Comparison of ENCODE assay signal across 4 fruit fly cellular contexts in the genomic region with DNA sequence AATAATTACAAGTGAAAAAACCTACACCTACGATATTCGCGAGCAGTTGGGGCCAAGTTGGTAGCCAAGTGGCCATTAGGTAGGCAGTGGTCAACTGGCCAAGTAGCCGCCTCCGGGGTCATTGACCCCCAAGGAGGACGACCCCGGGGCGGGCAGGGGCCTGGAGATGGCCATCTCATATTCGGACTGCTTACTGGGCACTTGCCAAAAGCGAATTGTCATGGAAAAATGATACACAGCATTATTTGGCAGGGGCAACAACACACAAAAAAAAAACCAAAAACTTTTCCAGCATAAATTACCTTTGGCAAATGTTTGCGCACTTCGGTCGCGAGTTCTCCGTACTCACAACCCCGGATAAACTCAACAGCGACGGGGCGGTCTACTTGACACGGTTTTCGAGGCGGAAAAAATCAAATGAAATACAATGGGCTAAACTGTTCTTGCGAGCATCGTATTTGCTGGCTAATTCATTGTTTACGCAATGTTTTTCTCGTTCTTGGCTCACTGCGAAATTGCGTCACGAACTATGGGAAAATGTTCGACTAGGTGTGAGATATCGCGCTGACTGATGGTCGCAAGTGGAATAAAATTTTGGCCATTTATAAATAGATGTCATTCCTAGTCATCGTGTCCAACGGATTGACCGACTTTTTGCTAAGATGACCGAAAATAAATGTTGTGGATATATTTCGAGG.
TF ChIP-seq lines count a peak whose summit lies in the region.

No protein-coding gene starts in this region.

- no peak for TF ChIP-seq CTCF in whole organism, embryonic (GFP tag; optimal IDR thresholded peaks at IDR 0.05; lab: Kevin White, UChicago)

TF ChIP-seq in whole organism, adult, 20 proteins besides CTCF, POLR2A, EP300 and RAD21:
- TF ChIP-seq toe (GFP tag; optimal IDR thresholded peaks at IDR 0.05; lab: Kevin White, UChicago) (no peak), tj (GFP tag; optimal IDR thresholded peaks at IDR 0.05; lab: Kevin White, UChicago) (peak; percentile 93)

TF ChIP-seq in whole organism, embryonic, 481 proteins besides CTCF, POLR2A, EP300 and RAD21 (continues in another document):
- no peak for TF ChIP-seq esg (GFP tag; conservative IDR thresholded peaks at IDR 0.05; lab: Robert Waterston, UW)
- no peak for TF ChIP-seq Opbp (GFP tag; IDR thresholded peaks at IDR 0.05; lab: Robert Waterston, UW; ENCODE audit: partially characterized antibody)
- TF ChIP-seq her (GFP tag; optimal IDR thresholded peaks at IDR 0.05; lab: Kevin White, UChicago), result no peak
- TF ChIP-seq Deaf1 (tag; optimal IDR thresholded peaks at IDR 0.05; lab: Kevin White, UChicago), result no peak
- TF ChIP-seq dati (GFP tag; IDR thresholded peaks at IDR 0.05; lab: Robert Waterston, UW), result no peak
- no peak for TF ChIP-seq Dbx (GFP tag; IDR thresholded peaks at IDR 0.05; lab: Robert Waterston, UW)
- TF ChIP-seq gsb (GFP tag; IDR thresholded peaks at IDR 0.05; lab: Robert Waterston, UW), result no peak
- no peak for TF ChIP-seq CG12104 (GFP tag; optimal IDR thresholded peaks at IDR 0.05; lab: Kevin White, UChicago)
- TF ChIP-seq Hr51 (GFP tag; optimal IDR thresholded peaks at IDR 0.05; lab: Kevin White, UChicago), result no peak
- TF ChIP-seq lmd (GFP tag; IDR thresholded peaks at IDR 0.05; lab: Robert Waterston, UW), result no peak
- TF ChIP-seq mirr (GFP tag; optimal IDR thresholded peaks at IDR 0.05; lab: Kevin White, UChicago), result peak; percentile 6
- TF ChIP-seq fd64A (GFP tag; optimal IDR thresholded peaks at IDR 0.05; lab: Kevin White, UChicago), result no peak
- TF ChIP-seq Abd-B (GFP tag; optimal IDR thresholded peaks at IDR 0.05; lab: Kevin White, UChicago), result no peak
- no peak for TF ChIP-seq Neu2 (GFP tag; optimal IDR thresholded peaks at IDR 0.05; lab: Kevin White, UChicago; ENCODE audit: borderline replicate concordance)
- no peak for TF ChIP-seq CG14710 (tag; optimal IDR thresholded peaks at IDR 0.05; lab: Kevin White, UChicago)
- no peak for TF ChIP-seq tap (tag; optimal IDR thresholded peaks at IDR 0.05; lab: Kevin White, UChicago)
- TF ChIP-seq CG9215 (GFP tag; IDR thresholded peaks at IDR 0.05; lab: Robert Waterston, UW), result no peak
- peak; percentile 11 for TF ChIP-seq sd (tag; optimal IDR thresholded peaks at IDR 0.05; lab: Kevin White, UChicago)
- no peak for TF ChIP-seq CG11093 (GFP tag; IDR thresholded peaks at IDR 0.05; lab: Robert Waterston, UW)
- TF ChIP-seq abd-A (tag; optimal IDR thresholded peaks at IDR 0.05; lab: Kevin White, UChicago), result no peak
- TF ChIP-seq chm (GFP tag; IDR thresholded peaks at IDR 0.05; lab: Robert Waterston, UW), result no peak
- TF ChIP-seq CG33557 (GFP tag; optimal IDR thresholded peaks at IDR 0.05; lab: Kevin White, UChicago), result no peak
- no peak for TF ChIP-seq seq (GFP tag; IDR thresholded peaks at IDR 0.05; lab: Robert Waterston, UW)
- TF ChIP-seq so (GFP tag; IDR thresholded peaks at IDR 0.05; lab: Robert Waterston, UW), result no peak
- TF ChIP-seq CG32772 (GFP tag; IDR thresholded peaks at IDR 0.05; lab: Robert Waterston, UW), result no peak
- TF ChIP-seq ash1 (GFP tag; optimal IDR thresholded peaks at IDR 0.05; lab: Kevin White, UChicago), result no peak
- TF ChIP-seq CG10543 (GFP tag; optimal IDR thresholded peaks at IDR 0.05; lab: Kevin White, UChicago), result peak; percentile 2
- no peak for TF ChIP-seq yki (optimal IDR thresholded peaks at IDR 0.05; lab: Kevin White, UChicago)

TF ChIP-seq in whole organism, prepupa, 60 proteins besides CTCF, POLR2A, EP300 and RAD21:
- no peak for TF ChIP-seq salr (GFP tag; optimal IDR thresholded peaks at IDR 0.05; lab: Kevin White, UChicago)
- TF ChIP-seq svp (GFP tag; lab: Kevin White, UChicago), result peak; percentile 1

TF ChIP-seq in whole organism, pupa, 21 proteins besides CTCF, POLR2A, EP300 and RAD21:
- TF ChIP-seq rn (GFP tag; IDR thresholded peaks at IDR 0.05; lab: Robert Waterston, UW), result no peak
- TF ChIP-seq gl (tag; optimal IDR thresholded peaks at IDR 0.05; lab: Kevin White, UChicago), result no peak
- no peak for TF ChIP-seq D1 (tag; optimal IDR thresholded peaks at IDR 0.05; lab: Kevin White, UChicago)
- TF ChIP-seq EcR (GFP tag; optimal IDR thresholded peaks at IDR 0.05; lab: Kevin White, UChicago), result peak; percentile 41
- no peak for TF ChIP-seq Pif1A (GFP tag; optimal IDR thresholded peaks at IDR 0.05; lab: Kevin White, UChicago)
- no peak for TF ChIP-seq CG12605 (GFP tag; IDR thresholded peaks at IDR 0.05; lab: Robert Waterston, UW)
- no peak for TF ChIP-seq CG10348 (GFP tag; IDR thresholded peaks at IDR 0.05; lab: Robert Waterston, UW)
- no peak for TF ChIP-seq CG34367 (tag; optimal IDR thresholded peaks at IDR 0.05; lab: Kevin White, UChicago)
TF ChIP-seq in whole organism, pupa: peak in this region for 1.
